Worm (Caenorhabditis elegans) whole organism, mixed stage, embryonic: Measurements from ENCODE around the gene txt-4.

Source experiments
- M03D4.4 ChIP-seq: sonication (generic microtip); optimal IDR thresholded peaks from 2 replicates; lab custom pipeline; 2017; ENCODE audit warnings: mild to moderate bottlenecking, missing genetic modification characterization, missing compliant biosample characterization
- bed-3 ChIP-seq: fragments of 200-800 bp; sonication (Bioruptor generic); optimal IDR thresholded peaks from 3 replicates; lab custom pipeline; 2018; ENCODE audit warnings: mild to moderate bottlenecking, missing genetic modification characterization, moderate library complexity, missing compliant biosample characterization
- blmp-1 ChIP-seq: fragments of 150-350 bp; optimal IDR thresholded peaks from 2 replicates; lab custom pipeline; 2014; ENCODE audit warnings: missing biosample characterization, missing genetic modification characterization
- ceh-39 ChIP-seq: fragments of 150-350 bp; optimal IDR thresholded peaks from 2 replicates; lab custom pipeline; 2014; ENCODE audit warnings: missing biosample characterization, missing genetic modification characterization
- ceh-43 ChIP-seq: fragments of 200-800 bp; sonication (Bioruptor generic); optimal IDR thresholded peaks from 2 replicates; lab custom pipeline; 2018; ENCODE audit warnings: mild to moderate bottlenecking, missing genetic modification characterization, moderate library complexity, missing compliant biosample characterization
- ceh-83 ChIP-seq: fragments of 200-800 bp; sonication (Bioruptor generic); optimal IDR thresholded peaks from 2 replicates; lab custom pipeline; 2018; ENCODE audit warnings: mild to moderate bottlenecking, missing genetic modification characterization, missing compliant biosample characterization
- ces-1 ChIP-seq: fragments of 150-350 bp; optimal IDR thresholded peaks from 2 replicates; lab custom pipeline; 2014; ENCODE audit warnings: missing biosample characterization, missing genetic modification reagents, missing genetic modification characterization
- cnd-1 ChIP-seq: fragments of 200-800 bp; sonication (Bioruptor generic); optimal IDR thresholded peaks from 2 replicates; lab custom pipeline; 2018; ENCODE audit warnings: mild to moderate bottlenecking, missing genetic modification characterization, missing compliant biosample characterization
- drap-1 ChIP-seq: fragments of 200-800 bp; sonication (Bioruptor generic); optimal IDR thresholded peaks from 3 replicates; lab custom pipeline; 2018; ENCODE audit warnings: mild to moderate bottlenecking, missing genetic modification characterization, missing compliant biosample characterization
- elt-1 ChIP-seq: sonication (generic microtip); optimal IDR thresholded peaks from 2 replicates; lab custom pipeline; 2017; ENCODE audit warnings: missing genetic modification characterization, mild to moderate bottlenecking, missing compliant biosample characterization, antibody characterized with exemption, moderate library complexity, borderline replicate concordance; ENCODE audit not compliant: insufficient read depth
- elt-3 ChIP-seq: fragments of 150-350 bp; optimal IDR thresholded peaks from 2 replicates; lab custom pipeline; 2014; ENCODE audit warnings: missing biosample characterization, missing genetic modification characterization
- flh-1 ChIP-seq: fragments of 200-800 bp; sonication (Bioruptor generic); optimal IDR thresholded peaks from 2 replicates; lab custom pipeline; 2018; ENCODE audit warnings: mild to moderate bottlenecking, missing genetic modification characterization, moderate library complexity, missing compliant biosample characterization
- ham-2 ChIP-seq: fragments of 200-800 bp; sonication (Bioruptor generic); optimal IDR thresholded peaks from 2 replicates; lab custom pipeline; 2018; ENCODE audit warnings: mild to moderate bottlenecking, missing genetic modification characterization, missing compliant biosample characterization
- hlh-1 ChIP-seq: fragments of 150-350 bp; optimal IDR thresholded peaks from 2 replicates; lab custom pipeline; 2014; ENCODE audit warnings: missing biosample characterization, missing genetic modification reagents, missing genetic modification characterization
- lin-13 ChIP-seq: fragments of 150-350 bp; optimal IDR thresholded peaks from 2 replicates; lab custom pipeline; 2014; ENCODE audit warnings: missing biosample characterization, missing genetic modification characterization
- lin-32 ChIP-seq: fragments of 200-800 bp; sonication (Bioruptor generic); optimal IDR thresholded peaks from 2 replicates; lab custom pipeline; 2018; ENCODE audit warnings: mild to moderate bottlenecking, missing genetic modification characterization, missing compliant biosample characterization
- lsy-2 ChIP-seq: fragments of 150-350 bp; optimal IDR thresholded peaks from 2 replicates; lab custom pipeline; 2014; ENCODE audit warnings: missing biosample characterization, missing genetic modification characterization
- mab-5 ChIP-seq: fragments of 150-350 bp; optimal IDR thresholded peaks from 2 replicates; lab custom pipeline; 2014; ENCODE audit warnings: missing biosample characterization, missing genetic modification characterization
- mep-1 ChIP-seq: fragments of 150-350 bp; optimal IDR thresholded peaks from 2 replicates; lab custom pipeline; 2017; ENCODE audit warnings: missing biosample characterization, missing genetic modification reagents, missing genetic modification characterization, inconsistent platforms
- mls-2 ChIP-seq: sonication (generic microtip); optimal IDR thresholded peaks from 2 replicates; lab custom pipeline; 2016; ENCODE audit warnings: mild to moderate bottlenecking, missing genetic modification characterization, moderate library complexity, missing compliant biosample characterization
- nhr-12 ChIP-seq: fragments of 150-350 bp; optimal IDR thresholded peaks from 2 replicates; lab custom pipeline; 2014; ENCODE audit warnings: missing biosample characterization, missing genetic modification characterization
- nhr-2 ChIP-seq: fragments of 150-350 bp; optimal IDR thresholded peaks from 2 replicates; lab custom pipeline; 2014; ENCODE audit warnings: missing biosample characterization, missing genetic modification characterization
- nhr-237 ChIP-seq: fragments of 150-350 bp; optimal IDR thresholded peaks from 2 replicates; lab custom pipeline; 2014; ENCODE audit warnings: missing biosample characterization, missing genetic modification characterization
- nhr-28 ChIP-seq: fragments of 150-350 bp; optimal IDR thresholded peaks from 2 replicates; lab custom pipeline; 2014; ENCODE audit warnings: missing biosample characterization, missing genetic modification characterization
- nhr-76 ChIP-seq: sonication (generic microtip); optimal IDR thresholded peaks from 2 replicates; lab custom pipeline; 2017; ENCODE audit warnings: missing biosample characterization, missing genetic modification characterization
- pha-4 ChIP-seq: fragments of 150-350 bp; optimal IDR thresholded peaks from 2 replicates; lab custom pipeline; 2018; ENCODE audit warnings: missing biosample characterization, missing genetic modification reagents, missing genetic modification characterization
- sem-2 ChIP-seq: fragments of 200-800 bp; sonication (Bioruptor generic); optimal IDR thresholded peaks from 2 replicates; lab custom pipeline; 2018; ENCODE audit warnings: mild to moderate bottlenecking, missing genetic modification characterization, missing compliant biosample characterization
- sptf-1 ChIP-seq: sonication (generic microtip); optimal IDR thresholded peaks from 2 replicates; lab custom pipeline; 2017; ENCODE audit warnings: mild to moderate bottlenecking, missing genetic modification characterization, moderate library complexity, missing compliant biosample characterization
- tbx-8 ChIP-seq: fragments of 200-800 bp; sonication (Bioruptor generic); optimal IDR thresholded peaks from 2 replicates; lab custom pipeline; 2018; ENCODE audit warnings: mild to moderate bottlenecking, missing genetic modification characterization, moderate library complexity, missing compliant biosample characterization
- unc-39 ChIP-seq: fragments of 150-350 bp; optimal IDR thresholded peaks from 2 replicates; lab custom pipeline; 2014; ENCODE audit warnings: missing biosample characterization, missing genetic modification characterization
- zip-8 ChIP-seq: fragments of 150-350 bp; optimal IDR thresholded peaks from 2 replicates; lab custom pipeline; 2014; ENCODE audit warnings: missing biosample characterization, missing genetic modification characterization
- ztf-11 ChIP-seq: fragments of 150-350 bp; optimal IDR thresholded peaks from 2 replicates; lab custom pipeline; 2014; ENCODE audit warnings: missing biosample characterization, missing genetic modification characterization

txt-4 gene

DNA sequence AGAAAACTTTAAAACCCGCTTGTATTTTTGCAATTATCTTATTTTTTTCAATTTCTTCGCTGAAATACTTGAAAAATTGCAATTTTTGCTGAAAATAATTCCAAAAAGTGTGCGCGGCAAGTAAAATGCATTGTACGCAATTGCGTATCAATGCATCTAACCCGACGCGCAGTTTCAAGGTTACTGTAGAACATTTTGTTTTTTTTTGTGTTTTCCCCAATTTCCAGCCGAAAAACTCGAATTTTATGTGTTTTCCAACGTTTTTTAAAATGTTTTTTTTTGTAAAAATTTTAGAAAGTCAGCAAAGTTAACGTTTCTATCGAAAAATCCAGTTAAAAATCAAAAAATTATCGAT, 13.7 kb upstream of the txt-4 start:
- TF ChIP-seq mep-1 (tag; lab: Kevin White, UChicago) (no peak), sptf-1 (tag; lab: Kevin White, UChicago) (no peak), M03D4.4 (tag; lab: Kevin White, UChicago) (no peak), nhr-28 (tag; lab: Kevin White, UChicago) (no peak), drap-1 (GFP tag; lab: Kevin White, UChicago) (no peak), lin-13 (tag; lab: Kevin White, UChicago) (no peak)

ce11 chrIV:1497448-1497847, 12.9 kb upstream of the txt-4 start, which contains the start of gene hxk-3:
hxk-3 (plus strand) TSS chrIV:1497626.
- TF ChIP-seq ztf-11 = no peak
- peak; percentile 48 for TF ChIP-seq ces-1 (GFP tag; lab: Kevin White, UChicago)
- no peak for TF ChIP-seq unc-39 (tag; lab: Kevin White, UChicago)
- TF ChIP-seq ceh-43 = no peak
- no peak for TF ChIP-seq nhr-28 (tag; lab: Kevin White, UChicago)
- TF ChIP-seq elt-3 (tag; lab: Kevin White, UChicago) = no peak
- peak; percentile 23 for TF ChIP-seq mep-1 (tag; lab: Kevin White, UChicago)
- no peak for TF ChIP-seq sptf-1 (tag; lab: Kevin White, UChicago)
- TF ChIP-seq lin-32 (GFP tag; lab: Kevin White, UChicago) = no peak
- TF ChIP-seq bed-3 (GFP tag; lab: Kevin White, UChicago) = no peak
- TF ChIP-seq, all 35 proteins: peak for 2

DNA sequence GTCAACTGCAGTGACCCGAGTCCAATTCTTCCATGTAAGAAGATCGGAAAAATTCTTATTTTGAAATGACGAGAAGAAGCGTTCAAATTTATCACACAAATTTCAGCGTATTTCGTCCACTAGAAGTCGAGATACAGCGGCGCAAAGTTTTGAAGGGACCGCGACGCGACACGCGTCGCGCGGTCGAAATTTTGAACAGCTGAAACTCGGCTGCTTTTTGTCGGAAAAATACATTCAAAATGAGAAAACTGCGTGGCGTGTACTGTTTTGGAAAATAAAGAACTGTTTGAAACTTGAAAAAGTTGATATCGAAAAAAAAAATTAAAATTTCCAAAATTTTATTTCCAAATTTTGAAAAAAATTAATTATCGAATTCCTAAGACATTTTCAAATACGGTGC, 2.6 kb downstream of the txt-4 start:
- TF ChIP-seq lin-32 (GFP tag; lab: Kevin White, UChicago) = no peak
- no peak for TF ChIP-seq drap-1 (GFP tag; lab: Kevin White, UChicago)
- no peak for TF ChIP-seq tbx-8 (GFP tag; lab: Kevin White, UChicago)
- no peak for TF ChIP-seq nhr-76 (tag; lab: Kevin White, UChicago)
- TF ChIP-seq bed-3 (GFP tag; lab: Kevin White, UChicago) = no peak
- TF ChIP-seq flh-1 (GFP tag; lab: Kevin White, UChicago) = no peak
- no peak for TF ChIP-seq unc-39 (tag; lab: Kevin White, UChicago)
- TF ChIP-seq nhr-12 = no peak
- no peak for TF ChIP-seq elt-1 (tag; lab: Kevin White, UChicago)
- TF ChIP-seq nhr-2 (tag; lab: Kevin White, UChicago) = no peak
- TF ChIP-seq mls-2 (tag; lab: Kevin White, UChicago) = no peak
- TF ChIP-seq lsy-2 = no peak
- no peak for TF ChIP-seq elt-3 (tag; lab: Kevin White, UChicago)
- TF ChIP-seq zip-8 (tag; lab: Kevin White, UChicago) = no peak

DNA sequence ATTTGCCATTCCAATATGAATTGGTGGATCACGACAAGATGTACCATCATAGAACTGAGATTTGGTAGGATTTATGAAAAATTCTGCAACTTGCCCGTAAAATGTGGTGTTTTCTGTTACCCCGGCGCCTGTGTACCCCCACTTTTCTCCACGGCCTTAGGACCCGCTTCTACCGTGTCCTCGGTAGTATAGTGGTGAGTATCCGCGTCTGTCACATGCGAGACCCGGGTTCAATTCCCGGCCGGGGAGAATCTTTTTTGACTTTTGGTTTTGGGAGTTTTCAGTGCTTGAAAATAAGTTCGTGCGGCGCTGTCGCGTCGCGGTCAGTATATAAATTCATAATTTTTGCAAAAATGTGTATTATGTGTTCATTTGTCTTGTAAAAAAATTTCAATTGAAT, 4.1 kb downstream of the txt-4 start:
- TF ChIP-seq drap-1 (GFP tag; lab: Kevin White, UChicago) = no peak
- TF ChIP-seq tbx-8 (GFP tag; lab: Kevin White, UChicago) = no peak
- no peak for TF ChIP-seq ces-1 (GFP tag; lab: Kevin White, UChicago)
- TF ChIP-seq bed-3 (GFP tag; lab: Kevin White, UChicago) = no peak
- TF ChIP-seq ztf-11 = no peak
- TF ChIP-seq hlh-1 (tag; lab: Kevin White, UChicago) = no peak
- peak; percentile 12 for TF ChIP-seq mls-2 (tag; lab: Kevin White, UChicago)
- no peak for TF ChIP-seq pha-4 (tag; lab: Kevin White, UChicago)
- no peak for TF ChIP-seq nhr-2 (tag; lab: Kevin White, UChicago)
- no peak for TF ChIP-seq nhr-237 (tag; lab: Kevin White, UChicago)
- no peak for TF ChIP-seq M03D4.4 (tag; lab: Kevin White, UChicago)
- no peak for TF ChIP-seq lin-32 (GFP tag; lab: Kevin White, UChicago)
- no peak for TF ChIP-seq ceh-39 (tag; lab: Kevin White, UChicago)
- peak; percentile 10 for TF ChIP-seq ham-2 (GFP tag; lab: Kevin White, UChicago)
- no peak for TF ChIP-seq mab-5 (tag; lab: Kevin White, UChicago)
- TF ChIP-seq cnd-1 (tag; lab: Kevin White, UChicago) = peak; percentile 41
- TF ChIP-seq sptf-1 (tag; lab: Kevin White, UChicago) = no peak
- peak; percentile 22 for TF ChIP-seq sem-2 (GFP tag; lab: Kevin White, UChicago)
- no peak for TF ChIP-seq zip-8 (tag; lab: Kevin White, UChicago)
- no peak for TF ChIP-seq elt-3 (tag; lab: Kevin White, UChicago)
- no peak for TF ChIP-seq ceh-83 (GFP tag; lab: Kevin White, UChicago)
- TF ChIP-seq blmp-1 (tag; lab: Kevin White, UChicago) = no peak
- no peak for TF ChIP-seq mep-1 (tag; lab: Kevin White, UChicago)
- no peak for TF ChIP-seq nhr-76 (tag; lab: Kevin White, UChicago)
